Worm (Caenorhabditis elegans): ENCODE results near the gene dod-23.

- no peak for TF ChIP-seq egl-27 (tag; optimal IDR thresholded peaks at IDR 0.05)
- no peak for TF ChIP-seq pqm-1 (tag; optimal IDR thresholded peaks at IDR 0.05)
- no peak for TF ChIP-seq jun-1 (tag; optimal IDR thresholded peaks at IDR 0.05)
- no peak for TF ChIP-seq lsy-2 (tag; optimal IDR thresholded peaks at IDR 0.05)
- TF ChIP-seq nhr-11 (tag; optimal IDR thresholded peaks at IDR 0.05): no peak
- TF ChIP-seq dmd-9 (GFP tag; IDR thresholded peaks at IDR 0.05): no peak
- no peak for TF ChIP-seq nhr-77 (tag; optimal IDR thresholded peaks at IDR 0.05)
- TF ChIP-seq unc-62 (GFP tag; optimal IDR thresholded peaks at IDR 0.05 in 1 of 2): peak in 1 of 2 experiments; percentile 60
- TF ChIP-seq unc-62 (tag; optimal IDR thresholded peaks at IDR 0.05): no peak
- no peak for TF ChIP-seq hlh-30 (tag; optimal IDR thresholded peaks at IDR 0.05; ENCODE audit: insufficient read depth)
- no peak for TF ChIP-seq dmd-8 (GFP tag; IDR thresholded peaks at IDR 0.05)
Measured at ce11 chrII:8360453-8360852, 38.5 kb downstream of the dod-23 start, which contains the start of gene M195.2.
